Worm (Caenorhabditis elegans): Measurements from ENCODE around the gene srxa-19.

DNA sequence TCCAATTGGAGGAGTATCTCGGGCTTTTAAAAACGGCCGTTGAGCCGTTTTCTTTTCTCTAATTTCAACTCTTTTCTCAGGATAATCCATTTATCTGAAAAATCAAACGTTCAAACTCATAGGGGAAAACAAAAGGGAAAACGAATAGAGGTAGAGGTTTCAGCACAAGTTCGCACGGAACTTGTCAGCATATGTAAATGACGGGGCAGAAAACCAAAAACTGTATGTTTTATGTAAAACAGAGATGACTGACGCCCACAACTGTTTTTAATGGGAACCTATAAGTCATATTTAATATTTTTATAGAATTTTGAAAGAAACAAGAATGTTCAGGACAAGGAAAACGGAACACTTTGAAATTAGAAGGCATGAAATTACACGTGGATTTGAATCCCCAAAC lies 43.8 kb upstream of the srxa-19 start, which contains the start of gene C51E3.6:
- TF ChIP-seq him-1 (tag; optimal IDR thresholded peaks at IDR 0.05) = no peak
- TF ChIP-seq dao-5 (tag; optimal IDR thresholded peaks at IDR 0.05) = no peak
